Worm (Caenorhabditis elegans): ENCODE measurements around the gene Y67H2A.7.

Gene Y67H2A.7

DNA sequence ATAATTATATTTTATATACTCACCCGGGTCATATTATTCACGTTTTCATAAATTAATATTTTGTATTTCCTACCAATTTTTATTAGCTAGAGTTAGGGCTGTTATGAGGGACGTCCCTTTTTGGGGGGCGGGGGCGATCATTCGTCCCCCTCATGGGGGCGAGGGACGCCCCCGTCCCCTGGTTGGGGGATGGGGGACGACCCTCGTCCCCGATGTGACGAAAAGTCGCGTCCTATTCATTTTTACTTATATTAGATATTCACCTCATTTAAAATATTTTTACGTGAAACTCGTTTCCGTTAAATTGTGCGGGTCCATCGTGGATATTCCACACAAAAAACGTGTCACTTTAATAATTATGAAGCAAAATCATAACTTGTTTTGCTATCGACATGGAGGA, 45.0 kb downstream of the Y67H2A.7 start, which contains the start of gene W02A2.12:
Gene W02A2.12, minus strand, starts transcription at position 240 of the 400 bp plus-strand sequence.
- TF ChIP-seq crh-2 (tag; optimal IDR thresholded peaks at IDR 0.05) (no peak), Y55F3AM.14 (GFP tag; optimal IDR thresholded peaks at IDR 0.05) (no peak), lin-11 (tag; optimal IDR thresholded peaks at IDR 0.05) (no peak), nhr-25 (tag; optimal IDR thresholded peaks at IDR 0.05) (no peak), F13H6.1 (tag; optimal IDR thresholded peaks at IDR 0.05) (no peak), unc-39 (tag; optimal IDR thresholded peaks at IDR 0.05) (no peak), ZK546.5 (tag; optimal IDR thresholded peaks at IDR 0.05) (no peak), ztf-1 (GFP tag; conservative IDR thresholded peaks at IDR 0.05) (no peak), gmeb-1 (tag; optimal IDR thresholded peaks at IDR 0.05) (no peak), fos-1 (tag; optimal IDR thresholded peaks at IDR 0.05) (no peak)

DNA sequence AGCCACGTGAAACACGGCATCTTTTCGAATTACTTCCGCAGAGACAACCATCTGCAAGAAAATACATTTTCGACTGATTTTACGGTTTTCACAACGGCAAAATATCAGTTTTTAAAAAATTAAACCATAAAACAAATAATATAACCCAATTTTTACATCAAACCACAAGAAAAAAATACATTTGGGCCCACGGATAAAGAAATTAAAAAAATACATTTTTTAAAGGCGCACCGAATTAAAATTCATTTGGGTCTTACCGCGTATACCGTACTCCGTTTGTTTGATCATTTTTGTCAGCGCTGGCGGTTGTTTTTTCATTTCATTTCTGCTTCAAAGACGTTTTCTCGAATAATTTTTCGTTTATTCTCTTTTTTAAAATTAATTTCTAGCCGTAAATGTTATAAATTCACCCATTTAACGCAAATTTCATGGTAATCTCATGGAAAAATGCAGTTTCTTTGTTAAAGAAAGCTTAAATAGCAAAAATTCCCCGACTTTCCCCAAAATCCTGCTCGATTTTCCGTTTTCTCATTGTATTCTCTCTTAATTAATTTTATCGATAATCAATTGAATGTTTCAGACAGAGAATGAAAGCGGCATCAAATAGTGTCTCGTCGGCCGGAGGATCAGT, 49.7 kb downstream of the Y67H2A.7 start, which contains the start of the genes rec-8 and mex-5:
Gene rec-8, minus strand, starts transcription at position 51 of the 631 bp plus-strand sequence.
Gene mex-5, plus strand, starts transcription at position 581 of the 631 bp plus-strand sequence.
- TF ChIP-seq ama-1 (optimal IDR thresholded peaks at IDR 0.05) (no peak), alr-1 (tag; optimal IDR thresholded peaks at IDR 0.05) (no peak), R02D3.7 (tag; optimal IDR thresholded peaks at IDR 0.05) (no peak), fos-1 (tag; optimal IDR thresholded peaks at IDR 0.05) (no peak), sma-3 (GFP tag; optimal IDR thresholded peaks at IDR 0.05) (no peak), nhr-23 (tag; optimal IDR thresholded peaks at IDR 0.05) (no peak), sem-4 (tag; optimal IDR thresholded peaks at IDR 0.05) (no peak), aly-2 (tag; optimal IDR thresholded peaks at IDR 0.05) (no peak), ceh-82 (tag; optimal IDR thresholded peaks at IDR 0.05) (no peak), crh-2 (tag; optimal IDR thresholded peaks at IDR 0.05) (no peak), dmd-4 (tag; optimal IDR thresholded peaks at IDR 0.05) (no peak), nhr-6 (tag; optimal IDR thresholded peaks at IDR 0.05) (no peak), ceh-16 (tag; optimal IDR thresholded peaks at IDR 0.05) (no peak), snpc-4 (tag; optimal IDR thresholded peaks at IDR 0.05) (no peak), ztf-11 (tag; optimal IDR thresholded peaks at IDR 0.05) (no peak), C34F6.9 (tag; optimal IDR thresholded peaks at IDR 0.05) (no peak), Y55F3AM.14 (GFP tag; optimal IDR thresholded peaks at IDR 0.05) (no peak), lin-13 (GFP tag; optimal IDR thresholded peaks at IDR 0.05) (no peak), nhr-25 (tag; optimal IDR thresholded peaks at IDR 0.05) (no peak), lsy-2 (tag; optimal IDR thresholded peaks at IDR 0.05) (no peak)

DNA sequence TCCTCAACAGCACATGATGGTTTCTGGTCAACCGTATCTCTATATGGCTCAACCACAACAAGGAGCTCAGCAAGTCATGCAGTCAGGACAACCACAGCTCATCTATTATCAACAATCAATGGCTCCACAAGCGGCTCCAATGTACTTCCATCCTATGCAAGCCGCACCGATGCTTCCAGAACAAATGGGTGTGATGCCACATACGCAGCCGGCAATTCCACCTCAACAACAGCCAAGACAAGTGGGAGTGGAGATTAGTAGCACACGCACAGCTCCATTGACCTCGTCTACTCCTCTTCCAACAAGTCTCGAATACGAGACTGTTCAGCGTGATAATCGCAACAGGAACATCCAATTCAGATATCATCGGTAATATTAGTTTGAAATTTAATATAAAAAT, 50.5 kb downstream of the Y67H2A.7 start:
- no peak for TF ChIP-seq nhr-77 (tag; optimal IDR thresholded peaks at IDR 0.05)
- TF ChIP-seq nhr-12 (tag; optimal IDR thresholded peaks at IDR 0.05): no peak
- TF ChIP-seq elt-1 (tag; optimal IDR thresholded peaks at IDR 0.05): no peak
- no peak for TF ChIP-seq F13H6.1 (tag; optimal IDR thresholded peaks at IDR 0.05)
- no peak for TF ChIP-seq C34F6.9 (tag; optimal IDR thresholded peaks at IDR 0.05)
- no peak for TF ChIP-seq ama-1 (optimal IDR thresholded peaks at IDR 0.05)
- TF ChIP-seq nhr-23 (tag; optimal IDR thresholded peaks at IDR 0.05): no peak
- no peak for TF ChIP-seq egl-27 (tag; optimal IDR thresholded peaks at IDR 0.05)
- TF ChIP-seq skn-1 (tag; optimal IDR thresholded peaks at IDR 0.05): no peak
- no peak for TF ChIP-seq nhr-11 (tag; optimal IDR thresholded peaks at IDR 0.05)
- no peak for TF ChIP-seq unc-55 (GFP tag; optimal IDR thresholded peaks at IDR 0.05)
- TF ChIP-seq nhr-25 (tag; optimal IDR thresholded peaks at IDR 0.05): no peak
- no peak for TF ChIP-seq nhr-21 (tag; optimal IDR thresholded peaks at IDR 0.05)
- no peak for TF ChIP-seq ceh-16 (tag; optimal IDR thresholded peaks at IDR 0.05)
- TF ChIP-seq crh-2 (tag; optimal IDR thresholded peaks at IDR 0.05): no peak
- TF ChIP-seq blmp-1 (tag; optimal IDR thresholded peaks at IDR 0.05; ENCODE audit: insufficient read depth): no peak
- TF ChIP-seq lin-13 (GFP tag; optimal IDR thresholded peaks at IDR 0.05): no peak
- TF ChIP-seq ztf-11 (tag; optimal IDR thresholded peaks at IDR 0.05): no peak
- TF ChIP-seq ZK546.5 (tag; optimal IDR thresholded peaks at IDR 0.05): no peak
- no peak for TF ChIP-seq ceh-82 (tag; optimal IDR thresholded peaks at IDR 0.05)

- TF ChIP-seq nhr-23 (tag; optimal IDR thresholded peaks at IDR 0.05) (no peak), ztf-4 (tag; optimal IDR thresholded peaks at IDR 0.05) (no peak), lin-11 (tag; optimal IDR thresholded peaks at IDR 0.05) (no peak), nhr-12 (tag; optimal IDR thresholded peaks at IDR 0.05) (no peak), elt-1 (tag; optimal IDR thresholded peaks at IDR 0.05) (no peak), R02D3.7 (tag; optimal IDR thresholded peaks at IDR 0.05) (no peak), elt-3 (tag; optimal IDR thresholded peaks at IDR 0.05) (no peak), ceh-82 (tag; optimal IDR thresholded peaks at IDR 0.05) (no peak), aly-2 (tag; optimal IDR thresholded peaks at IDR 0.05) (no peak), egl-27 (tag; optimal IDR thresholded peaks at IDR 0.05) (no peak), ztf-11 (tag; optimal IDR thresholded peaks at IDR 0.05) (no peak), snpc-4 (tag; optimal IDR thresholded peaks at IDR 0.05) (no peak), unc-62 (GFP tag; optimal IDR thresholded peaks at IDR 0.05) (no peak), mbf-1 (tag; optimal IDR thresholded peaks at IDR 0.05) (no peak), ama-1 (optimal IDR thresholded peaks at IDR 0.05) (no peak), ceh-16 (tag; optimal IDR thresholded peaks at IDR 0.05) (no peak)
Observed at ce11 chrIV:13356005-13356404, 52.5 kb downstream of the Y67H2A.7 start.

Data from whole organism, L2 larva.